Fruit fly (Drosophila melanogaster): ENCODE data around the gene btd.

btd gene

DNA sequence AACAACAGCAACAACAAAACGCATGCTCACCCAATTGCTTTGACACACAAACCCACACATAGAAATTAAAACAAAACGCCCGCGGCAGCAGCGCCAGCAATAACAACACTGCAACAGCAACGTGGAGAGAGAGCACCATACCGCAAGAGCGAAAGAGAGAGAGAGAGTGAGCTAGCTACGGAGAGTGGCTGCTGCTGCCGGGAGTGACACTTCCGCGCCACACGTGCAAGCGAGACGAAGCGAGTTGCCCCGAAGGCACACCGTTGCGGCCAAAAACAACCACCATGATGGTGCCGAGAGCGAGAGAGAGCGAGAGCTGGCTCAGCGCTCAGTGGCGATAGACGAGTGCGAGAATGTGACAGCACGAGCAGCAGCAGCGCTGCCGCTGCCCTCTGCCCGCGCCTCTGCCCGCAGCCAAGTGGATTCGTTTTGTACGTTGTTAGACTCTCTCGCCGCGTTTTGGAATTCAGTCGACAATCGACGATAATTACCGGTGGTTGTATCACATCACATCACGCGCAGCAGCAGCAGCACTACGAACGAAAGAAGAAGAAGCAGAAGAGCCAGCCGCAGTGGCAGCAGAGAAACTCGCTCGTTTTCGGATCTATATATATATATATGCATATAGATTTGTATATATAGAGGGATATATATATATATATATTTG lies at the start of gene btd:
Gene btd, plus strand, starts transcription at position 467 of the 667 bp plus-strand sequence.
- TF ChIP-seq Dll (optimal IDR thresholded peaks at IDR 0.05), result peak; percentile 80
- TF ChIP-seq pan (optimal IDR thresholded peaks at IDR 0.05), result no peak
- no peak for TF ChIP-seq EcR (GFP tag; optimal IDR thresholded peaks at IDR 0.05)
- peak; percentile 82 for TF ChIP-seq CG8478 (optimal IDR thresholded peaks at IDR 0.05)
- TF ChIP-seq psq (optimal IDR thresholded peaks at IDR 0.05), result no peak
- TF ChIP-seq usp (GFP tag; optimal IDR thresholded peaks at IDR 0.05), result no peak

DNA sequence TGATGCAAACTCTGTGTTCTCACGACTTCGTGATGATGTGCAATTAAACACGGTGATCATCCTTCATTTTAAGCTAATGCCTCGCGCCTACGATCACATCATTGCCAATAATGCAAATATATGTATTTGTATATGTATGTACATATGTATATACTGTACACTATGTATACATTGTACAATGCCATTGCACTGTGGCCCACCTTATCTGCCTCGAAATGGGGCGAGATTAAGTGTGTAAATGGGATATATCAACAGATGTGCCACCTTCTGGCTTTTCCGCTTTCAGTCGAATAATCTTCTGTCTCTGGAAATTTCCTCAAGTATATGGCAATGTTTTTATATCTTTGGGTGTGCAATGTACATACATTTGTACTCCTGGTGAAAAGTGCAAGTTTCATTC lies 49.2 kb upstream of the btd start:
- no peak for TF ChIP-seq CG8478 (optimal IDR thresholded peaks at IDR 0.05)
- no peak for TF ChIP-seq usp (GFP tag; optimal IDR thresholded peaks at IDR 0.05)
- no peak for TF ChIP-seq pan (optimal IDR thresholded peaks at IDR 0.05)
- no peak for TF ChIP-seq psq (optimal IDR thresholded peaks at IDR 0.05)
- no peak for TF ChIP-seq Dll (optimal IDR thresholded peaks at IDR 0.05)
- no peak for TF ChIP-seq EcR (GFP tag; optimal IDR thresholded peaks at IDR 0.05)

- TF ChIP-seq EcR (GFP tag; optimal IDR thresholded peaks at IDR 0.05), result peak; percentile 97 to 98
- no peak for TF ChIP-seq psq (optimal IDR thresholded peaks at IDR 0.05)
- no peak for TF ChIP-seq usp (GFP tag; optimal IDR thresholded peaks at IDR 0.05)
- no peak for TF ChIP-seq pan (optimal IDR thresholded peaks at IDR 0.05)
- TF ChIP-seq CG8478 (optimal IDR thresholded peaks at IDR 0.05), result no peak
- TF ChIP-seq Dll (optimal IDR thresholded peaks at IDR 0.05), result no peak
Measured at dm6 chrX:9646022-9646421, 48.0 kb upstream of the btd start.

DNA sequence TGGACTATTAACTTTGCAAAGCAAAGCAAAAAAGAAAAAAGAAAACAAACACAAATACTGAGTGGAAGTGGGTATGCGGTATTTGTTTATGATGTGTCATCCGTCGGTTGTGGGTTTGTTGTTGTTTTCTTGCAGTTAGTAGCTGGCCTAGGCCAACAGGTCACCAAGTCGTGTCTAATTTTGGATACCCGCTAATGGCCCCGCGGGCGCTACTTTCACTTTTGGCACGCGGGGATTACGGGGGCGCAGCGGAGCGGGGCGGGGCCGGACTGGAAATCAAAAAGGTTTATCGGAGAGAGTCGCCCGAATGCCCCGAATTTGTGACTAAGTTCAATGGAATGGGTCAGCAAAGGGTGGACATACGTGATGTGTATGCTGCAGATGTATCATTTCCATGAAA lies 46.9 kb upstream of the btd start:
- TF ChIP-seq EcR (GFP tag; optimal IDR thresholded peaks at IDR 0.05) (no peak), Dll (optimal IDR thresholded peaks at IDR 0.05) (no peak), psq (optimal IDR thresholded peaks at IDR 0.05) (no peak), CG8478 (optimal IDR thresholded peaks at IDR 0.05) (no peak), pan (optimal IDR thresholded peaks at IDR 0.05) (no peak), usp (GFP tag; optimal IDR thresholded peaks at IDR 0.05) (no peak)

DNA sequence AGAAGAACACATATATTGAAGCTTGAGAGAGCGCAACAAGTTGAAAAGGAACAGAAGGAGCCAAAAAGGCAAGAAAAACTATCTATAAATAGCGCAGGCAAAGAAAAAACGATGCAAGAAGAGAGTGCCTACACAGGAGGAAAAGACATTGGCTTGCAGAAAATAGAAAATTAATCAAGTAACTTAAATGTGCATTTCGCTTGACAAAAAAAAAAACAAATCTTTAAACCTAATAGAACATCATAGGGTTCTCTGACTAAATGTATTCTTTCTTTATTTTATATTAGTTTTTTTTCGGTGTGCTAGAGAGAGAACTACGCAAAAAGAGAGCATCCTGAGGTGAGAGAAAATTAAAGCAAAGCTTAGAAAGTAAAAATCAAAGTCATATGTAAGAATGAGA lies 43.9 kb upstream of the btd start:
- no peak for TF ChIP-seq CG8478 (optimal IDR thresholded peaks at IDR 0.05)

DNA sequence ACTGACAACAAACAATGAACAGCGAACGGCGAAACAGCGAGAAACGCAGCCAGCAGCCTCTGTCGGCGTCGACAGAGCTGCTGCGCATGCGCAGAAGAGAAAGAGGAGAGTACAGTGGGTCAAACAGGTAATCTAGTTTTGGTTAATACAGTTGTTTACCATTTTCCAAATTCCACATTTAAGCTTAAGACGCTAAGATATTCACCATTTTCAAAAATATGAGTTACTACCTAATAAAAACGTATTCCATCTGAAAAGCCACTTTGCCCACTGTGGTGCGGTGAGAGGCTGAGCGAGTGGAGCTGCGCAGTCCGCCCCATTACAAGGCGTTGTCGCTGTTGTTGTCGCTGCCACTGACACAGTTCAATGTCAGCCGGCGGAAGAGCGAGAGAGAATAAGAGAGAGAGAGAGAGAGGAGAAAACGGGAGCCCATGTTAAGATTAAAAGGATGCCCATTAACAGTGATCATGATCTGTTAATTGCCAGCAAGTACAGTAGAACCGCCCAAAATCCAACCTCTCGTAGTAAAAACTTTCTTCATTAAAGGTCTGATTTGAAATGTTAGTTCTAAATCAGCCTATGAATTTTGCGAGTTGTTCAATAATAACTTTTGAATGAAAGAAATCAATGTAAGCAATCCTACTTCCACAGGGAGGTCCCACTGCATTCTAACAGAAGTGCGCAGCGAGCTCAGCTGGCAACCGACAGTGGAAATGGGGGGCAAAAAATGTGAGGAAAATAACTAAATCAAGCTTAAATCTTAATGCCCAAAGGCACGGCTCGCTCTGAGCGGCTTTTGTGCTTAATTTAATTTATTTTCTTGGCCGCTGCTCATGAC lies 43.0 kb upstream of the btd start:
- TF ChIP-seq EcR (GFP tag; optimal IDR thresholded peaks at IDR 0.05) (peak in 1 of 2 experiments; percentile 56), pan (optimal IDR thresholded peaks at IDR 0.05) (no peak)

DNA sequence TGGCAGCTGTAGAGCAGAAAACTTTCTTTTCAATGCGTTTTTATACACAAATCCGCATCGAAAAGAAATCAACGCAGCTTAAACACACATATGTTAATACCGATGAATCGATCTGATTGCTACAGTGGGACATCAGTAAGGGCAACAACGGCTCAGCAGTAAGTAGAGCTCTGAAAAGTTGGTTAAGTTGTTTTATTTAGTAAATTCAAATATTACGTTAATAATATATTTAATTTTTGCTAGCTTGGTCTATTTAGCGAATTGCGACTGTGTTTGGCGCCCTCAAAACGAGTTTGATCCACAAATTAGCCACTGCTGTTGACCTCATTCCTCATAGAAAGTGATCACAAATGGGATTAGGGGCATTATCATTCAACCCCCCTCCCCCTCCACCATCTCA lies 42.0 kb upstream of the btd start:
- TF ChIP-seq psq (optimal IDR thresholded peaks at IDR 0.05) (no peak), pan (optimal IDR thresholded peaks at IDR 0.05) (no peak), EcR (GFP tag; optimal IDR thresholded peaks at IDR 0.05) (no peak), Dll (optimal IDR thresholded peaks at IDR 0.05) (no peak), usp (GFP tag; optimal IDR thresholded peaks at IDR 0.05) (no peak), CG8478 (optimal IDR thresholded peaks at IDR 0.05) (no peak)

DNA sequence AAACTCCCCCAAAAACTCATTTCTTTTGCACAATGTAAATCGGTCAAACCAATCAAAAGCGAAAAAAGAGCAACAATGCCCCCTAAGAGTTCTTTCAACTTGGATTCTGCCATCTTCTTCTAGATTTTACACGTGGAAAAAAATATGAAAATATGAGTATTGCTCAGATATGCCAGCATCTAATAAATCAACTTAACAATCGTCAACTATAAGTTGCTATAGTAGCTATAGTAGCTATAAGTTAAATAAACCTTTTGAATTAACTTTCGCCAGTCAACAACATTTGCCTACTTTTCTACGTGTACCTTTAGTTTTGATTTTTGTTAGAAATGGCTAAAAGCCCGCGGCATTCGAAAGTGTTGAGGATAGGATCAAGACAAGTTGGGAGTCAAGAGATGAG lies 40.7 kb upstream of the btd start:
- TF ChIP-seq Dll (optimal IDR thresholded peaks at IDR 0.05), result no peak
- TF ChIP-seq psq (optimal IDR thresholded peaks at IDR 0.05), result no peak
- TF ChIP-seq usp (GFP tag; optimal IDR thresholded peaks at IDR 0.05), result no peak
- TF ChIP-seq EcR (GFP tag; optimal IDR thresholded peaks at IDR 0.05), result no peak
- no peak for TF ChIP-seq CG8478 (optimal IDR thresholded peaks at IDR 0.05)
- TF ChIP-seq pan (optimal IDR thresholded peaks at IDR 0.05), result no peak

DNA sequence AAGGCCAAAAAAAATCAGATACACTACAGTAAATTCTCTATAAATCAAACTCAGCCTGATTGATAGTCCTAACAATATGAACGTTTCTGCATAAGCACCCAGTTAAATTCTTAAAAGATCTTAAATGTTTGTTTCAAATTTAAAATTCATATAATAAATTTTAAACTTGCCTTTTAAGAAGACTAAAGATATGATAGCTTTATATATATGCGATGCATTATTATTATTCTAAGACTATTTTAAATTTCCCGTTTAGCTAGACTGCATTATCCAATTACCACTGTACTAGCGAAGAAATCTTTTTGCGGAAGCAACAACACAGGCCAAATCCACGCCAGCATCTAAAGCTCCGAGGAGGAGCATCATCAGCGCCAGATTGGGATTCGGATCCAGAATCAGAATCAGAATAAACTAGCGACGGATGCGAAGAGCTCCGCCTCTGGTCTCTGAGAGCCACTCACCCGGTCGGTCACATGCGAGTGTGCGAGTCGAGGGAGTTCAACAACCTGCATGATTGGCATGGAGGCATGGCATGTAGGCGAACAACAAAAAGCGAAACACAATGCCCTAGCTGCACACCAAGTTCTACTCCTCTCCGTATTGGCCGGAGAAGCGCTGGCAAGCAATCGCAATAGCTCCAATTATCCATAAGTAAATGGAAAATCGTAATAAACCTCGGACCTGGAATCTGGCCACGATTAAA lies 39.8 kb upstream of the btd start:
- TF ChIP-seq EcR (GFP tag; optimal IDR thresholded peaks at IDR 0.05), result peak; percentile 31 to 80
- no peak for TF ChIP-seq usp (GFP tag; optimal IDR thresholded peaks at IDR 0.05)
- TF ChIP-seq CG8478 (optimal IDR thresholded peaks at IDR 0.05), result no peak

DNA sequence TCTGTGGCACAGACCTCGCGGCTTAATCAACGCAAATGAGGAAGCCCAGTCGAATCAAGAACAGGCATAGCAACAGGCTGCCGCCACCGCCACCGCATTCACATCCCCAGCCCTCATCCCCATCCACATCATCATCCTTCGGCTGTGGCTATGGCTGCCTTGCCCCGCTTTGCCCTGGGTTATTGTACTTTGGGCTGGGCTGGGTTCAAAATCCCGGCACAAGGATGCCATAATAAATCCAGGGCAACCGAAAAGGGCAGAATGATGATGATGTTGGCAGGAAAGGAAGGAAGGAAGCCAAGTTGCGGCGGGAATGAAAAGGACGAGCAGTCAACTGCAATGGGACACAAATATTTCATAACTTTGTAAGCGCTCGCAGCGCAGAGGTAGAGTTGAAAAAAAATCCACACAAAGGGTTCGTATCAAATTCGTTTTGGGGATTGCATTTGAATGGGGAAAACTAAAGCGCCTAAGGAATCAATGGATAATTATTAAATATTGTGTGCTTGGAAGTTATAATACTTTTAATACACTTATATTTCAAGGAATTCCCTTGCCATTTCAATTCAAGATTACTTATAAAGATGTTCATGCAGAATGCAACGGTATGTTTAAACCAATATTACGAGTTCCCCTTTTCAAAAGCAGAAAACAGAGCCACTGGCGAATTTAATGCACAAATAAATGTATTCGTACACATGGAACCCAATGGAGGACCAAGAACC lies 37.8 kb upstream of the btd start:
- TF ChIP-seq usp (GFP tag; optimal IDR thresholded peaks at IDR 0.05) (no peak), psq (optimal IDR thresholded peaks at IDR 0.05) (no peak)

DNA sequence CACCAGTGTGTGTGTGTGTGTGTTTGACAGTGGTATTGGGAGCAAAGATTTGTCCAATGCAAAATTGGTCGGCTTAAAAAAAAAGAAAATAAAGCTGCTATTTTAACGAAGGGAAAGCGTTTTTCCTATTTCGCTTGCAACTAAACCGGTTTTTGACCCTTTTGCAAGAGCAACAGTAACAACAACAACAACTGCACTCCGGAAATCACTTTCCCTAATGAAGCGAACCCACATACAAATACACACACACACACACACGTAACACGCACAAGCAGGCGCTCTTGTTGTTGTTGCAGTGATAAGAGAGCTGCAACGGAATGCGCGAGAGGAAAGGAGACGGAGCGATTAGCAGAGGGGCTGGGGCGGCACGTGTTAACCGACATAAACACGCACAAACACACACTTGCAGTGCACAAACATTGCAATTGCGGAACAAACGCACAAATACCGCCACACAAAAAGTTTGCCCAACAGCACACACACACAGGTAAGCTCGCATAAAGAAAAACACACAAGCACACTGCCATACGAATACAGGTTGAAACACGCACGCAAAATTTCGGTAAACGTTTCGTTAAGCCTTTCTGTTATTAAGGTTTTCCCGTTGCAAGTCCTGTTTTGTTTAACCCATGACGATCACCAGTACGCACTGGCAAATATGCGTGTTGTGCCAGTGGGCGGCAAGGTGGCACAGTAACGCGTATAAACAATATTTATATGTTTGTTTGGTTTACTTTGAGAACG lies 35.7 kb upstream of the btd start:
- TF ChIP-seq CG8478 (optimal IDR thresholded peaks at IDR 0.05), result peak; percentile 69
- no peak for TF ChIP-seq pan (optimal IDR thresholded peaks at IDR 0.05)
- TF ChIP-seq EcR (GFP tag; optimal IDR thresholded peaks at IDR 0.05), result peak in 1 of 2 experiments; percentile 36

All from whole organism.